Worm (Caenorhabditis elegans) whole organism, late embryonic: ENCODE measurements around the gene ifd-1.

Experiments used
- Y22D7AL.16 ChIP-seq: sonication (generic microtip); optimal IDR thresholded peaks from 2 replicates; lab custom pipeline; 2016; ENCODE audit warnings: missing genetic modification characterization, missing compliant biosample characterization
- fkh-10 ChIP-seq: fragments of 150-350 bp; optimal IDR thresholded peaks from 2 replicates; lab custom pipeline; 2014; ENCODE audit warnings: missing biosample characterization, missing genetic modification reagents, missing genetic modification characterization
- gmeb-2 ChIP-seq: sonication (generic microtip); optimal IDR thresholded peaks from 2 replicates; lab custom pipeline; 2016; ENCODE audit warnings: missing genetic modification characterization, inconsistent platforms, missing compliant biosample characterization
- hlh-15 ChIP-seq: sonication (generic microtip); optimal IDR thresholded peaks from 2 replicates; lab custom pipeline; 2016; ENCODE audit warnings: missing genetic modification characterization, missing compliant biosample characterization
- lin-11 ChIP-seq: fragments of 200-800 bp; sonication (Bioruptor generic); optimal IDR thresholded peaks from 2 replicates; lab custom pipeline; 2018; ENCODE audit warnings: mild to moderate bottlenecking, missing genetic modification characterization, missing compliant biosample characterization
- pqm-1 ChIP-seq: sonication (generic microtip); optimal IDR thresholded peaks from 2 replicates; lab custom pipeline; 2016; ENCODE audit warnings: missing genetic modification characterization, missing compliant biosample characterization
- pros-1 ChIP-seq: fragments of 150-350 bp; optimal IDR thresholded peaks from 2 replicates; lab custom pipeline; 2014; ENCODE audit warnings: missing biosample characterization, missing genetic modification reagents, missing genetic modification characterization
- unc-3 ChIP-seq, 2 experiments: fragments of 200-800 bp in 1 of 2; sonication (Bioruptor generic) in 1 of 2; sonication (generic microtip) in 1 of 2; conservative IDR thresholded peaks in 1 of 2; optimal IDR thresholded peaks in 1 of 2; 2 replicates each; pipeline versions ENCODE4 v1.3.6 to Lab custom; 2016 to 2022; ENCODE audit warnings: missing compliant biosample characterization in 2 of 2, missing genetic modification characterization in 2 of 2, missing genetic modification reagents in 1 of 2

- TF ChIP-seq Y22D7AL.16 (tag; lab: Kevin White, UChicago): no peak
- no peak for TF ChIP-seq unc-3 (GFP tag; conservative IDR thresholded peaks at IDR 0.05; lab: Robert Waterston, UW)
- no peak for TF ChIP-seq unc-3 (tag; optimal IDR thresholded peaks at IDR 0.05; lab: Kevin White, UChicago)
- TF ChIP-seq gmeb-2 (tag; lab: Kevin White, UChicago): no peak
- TF ChIP-seq hlh-15 (tag; lab: Kevin White, UChicago): no peak
- no peak for TF ChIP-seq pros-1 (tag; lab: Kevin White, UChicago)
- TF ChIP-seq lin-11 (tag; lab: Kevin White, UChicago): no peak
- no peak for TF ChIP-seq pqm-1 (tag; lab: Kevin White, UChicago)
- TF ChIP-seq fkh-10 (GFP tag; lab: Kevin White, UChicago): no peak
Measured at ce11 chrX:8790093-8790492, 34.2 kb downstream of the ifd-1 start.
